Fruit fly (Drosophila melanogaster) whole organism, wandering third instar larva: ENCODE results near the gene ics.

ENCODE experiments used
- Abd-B ChIP-seq: fragments of >200 bp; optimal IDR thresholded peaks from 2 replicates; lab custom pipeline; 2017; ENCODE audit warnings: missing biosample characterization, missing genetic modification characterization
- CG32264 ChIP-seq: fragments of 200-800 bp; sonication (Bioruptor generic); optimal IDR thresholded peaks from 2 replicates; lab custom pipeline; 2016; ENCODE audit warnings: missing biosample characterization, missing genetic modification characterization
- CG9705 ChIP-seq: fragments of 200-800 bp; sonication (Bioruptor generic); optimal IDR thresholded peaks from 2 replicates; lab custom pipeline; 2018; ENCODE audit warnings: missing biosample characterization, mild to moderate bottlenecking, missing genetic modification characterization
- CrebA ChIP-seq: fragments of 200-800 bp; sonication (Bioruptor generic); optimal IDR thresholded peaks from 2 replicates; lab custom pipeline; 2016; ENCODE audit warnings: missing biosample characterization, mild to moderate bottlenecking, missing genetic modification characterization, borderline replicate concordance
- Dfd ChIP-seq: fragments of >200 bp; optimal IDR thresholded peaks from 2 replicates; lab custom pipeline; 2017; ENCODE audit warnings: missing biosample characterization, missing genetic modification characterization
- Dif ChIP-seq: fragments of 200-275, 200-300 bp; sonication (Bioruptor generic); optimal IDR thresholded peaks from 2 replicates; lab custom pipeline; 2018; ENCODE audit warnings: missing biosample characterization, missing genetic modification characterization; ENCODE audit not compliant: partially characterized antibody
- GATAd ChIP-seq: sonication (Bioruptor generic); optimal IDR thresholded peaks from 2 replicates; lab custom pipeline; 2016; ENCODE audit warnings: missing biosample characterization, missing genetic modification characterization
- HLH106 ChIP-seq: fragments of 200-800 bp; optimal IDR thresholded peaks from 3 replicates; lab custom pipeline; 2019; ENCODE audit warnings: missing biosample characterization, mild to moderate bottlenecking, missing genetic modification characterization, moderate library complexity
- Hnf4 ChIP-seq: fragments of 200-800 bp; sonication (Bioruptor generic); optimal IDR thresholded peaks from 2 replicates; lab custom pipeline; 2016; ENCODE audit warnings: missing biosample characterization, mild to moderate bottlenecking, missing genetic modification characterization
- Hr78 ChIP-seq: fragments of >200 bp; optimal IDR thresholded peaks from 2 replicates; lab custom pipeline; 2017; ENCODE audit warnings: missing biosample characterization, missing genetic modification characterization
- Hr83 ChIP-seq: fragments of 200-300 bp; sonication (Bioruptor generic); optimal IDR thresholded peaks from 2 replicates; lab custom pipeline; 2016; ENCODE audit warnings: missing biosample characterization, mild to moderate bottlenecking, missing genetic modification characterization, moderate library complexity; ENCODE audit not compliant: poor library complexity, severe bottlenecking
- Jra ChIP-seq: sonication (Bioruptor generic); optimal IDR thresholded peaks from 2 replicates; lab custom pipeline; 2016; ENCODE audit warnings: missing biosample characterization, missing genetic modification characterization
- Mio ChIP-seq: sonication (Bioruptor generic); optimal IDR thresholded peaks from 2 replicates; lab custom pipeline; 2016; ENCODE audit warnings: missing biosample characterization, missing genetic modification characterization
- Myc ChIP-seq: fragments of >200 bp; optimal IDR thresholded peaks from 2 replicates; lab custom pipeline; 2017
- N ChIP-seq: fragments of >200 bp; optimal IDR thresholded peaks from 2 replicates; lab custom pipeline; 2018; ENCODE audit warnings: missing biosample characterization, missing external identifiers, missing genetic modification characterization
- OdsH ChIP-seq: fragments of 200-800 bp; sonication (Bioruptor generic); optimal IDR thresholded peaks from 2 replicates; lab custom pipeline; 2016; ENCODE audit warnings: missing biosample characterization, mild to moderate bottlenecking, missing genetic modification characterization
- Rel ChIP-seq, 2 experiments: fragments of 200-800 bp; sonication (Bioruptor generic) in 1 of 2; optimal IDR thresholded peaks; 2 replicates in 1 of 2; 3 replicates in 1 of 2; lab custom pipeline; 2016 to 2019; ENCODE audit warnings: mild to moderate bottlenecking in 2 of 2, missing biosample characterization in 2 of 2, missing genetic modification characterization in 2 of 2, moderate library complexity in 1 of 2
- Sp1 ChIP-seq: fragments of 200-800 bp; sonication (Bioruptor generic); optimal IDR thresholded peaks from 3 replicates; lab custom pipeline; 2019; ENCODE audit warnings: missing biosample characterization, mild to moderate bottlenecking, missing genetic modification characterization, moderate library complexity
- Vsx2 ChIP-seq: fragments of 200-300, 225-300 bp; sonication (Bioruptor generic); optimal IDR thresholded peaks from 2 replicates; lab custom pipeline; 2018; ENCODE audit warnings: missing biosample characterization, missing genetic modification characterization; ENCODE audit not compliant: partially characterized antibody
- br ChIP-seq: fragments of 200-800 bp; sonication (Bioruptor generic); optimal IDR thresholded peaks from 2 replicates; lab custom pipeline; 2016; ENCODE audit warnings: missing biosample characterization, missing genetic modification characterization
- brk ChIP-seq: fragments of 200-800 bp; sonication (Bioruptor generic); optimal IDR thresholded peaks from 2 replicates; lab custom pipeline; 2016; ENCODE audit warnings: missing biosample characterization, mild to moderate bottlenecking, missing genetic modification characterization
- dl ChIP-seq, 2 experiments: fragments of 175-275, 200-275 bp in 1 of 2; fragments of 200-275 bp in 1 of 2; sonication (Bioruptor generic); optimal IDR thresholded peaks; lab custom pipeline; 2018; ENCODE audit warnings: mild to moderate bottlenecking in 2 of 2, missing biosample characterization in 2 of 2, missing genetic modification characterization in 2 of 2, moderate library complexity in 2 of 2; ENCODE audit not compliant: partially characterized antibody in 2 of 2, insufficient read depth in 1 of 2
- dmrt93B ChIP-seq: fragments of 200-800 bp; sonication (Bioruptor generic); optimal IDR thresholded peaks from 2 replicates; lab custom pipeline; 2018; ENCODE audit warnings: missing biosample characterization, mild to moderate bottlenecking, missing genetic modification characterization
- dsf ChIP-seq: sonication (Bioruptor generic); optimal IDR thresholded peaks from 2 replicates; lab custom pipeline; 2016; ENCODE audit warnings: missing biosample characterization, missing genetic modification characterization, borderline replicate concordance
- ey ChIP-seq: fragments of 200-800 bp; sonication (Bioruptor generic); optimal IDR thresholded peaks from 2 replicates; lab custom pipeline; 2016; ENCODE audit warnings: missing biosample characterization, missing genetic modification characterization
- foxo ChIP-seq, 2 experiments: fragments of 200-800 bp; sonication (Bioruptor generic); optimal IDR thresholded peaks; 2 replicates in 1 of 2; 3 replicates in 1 of 2; lab custom pipeline; 2016 to 2017; ENCODE audit warnings: missing biosample characterization in 2 of 2, missing genetic modification characterization in 2 of 2
- fru ChIP-seq: fragments of 200-800 bp; sonication (Bioruptor generic); optimal IDR thresholded peaks from 3 replicates; lab custom pipeline; 2016; ENCODE audit warnings: missing biosample characterization, mild to moderate bottlenecking, missing genetic modification characterization
- h ChIP-seq: fragments of 200-800 bp; sonication (Bioruptor generic); optimal IDR thresholded peaks from 3 replicates; lab custom pipeline; 2016; ENCODE audit warnings: missing biosample characterization, mild to moderate bottlenecking, missing genetic modification characterization
- jim ChIP-seq: fragments of 175-275, 200-325 bp; sonication (Bioruptor generic); optimal IDR thresholded peaks from 2 replicates; lab custom pipeline; 2016; ENCODE audit warnings: missing biosample characterization, mild to moderate bottlenecking, missing genetic modification characterization
- lola ChIP-seq: fragments of >200 bp; optimal IDR thresholded peaks from 2 replicates; lab custom pipeline; 2017; ENCODE audit warnings: missing biosample characterization, missing genetic modification characterization
- pan ChIP-seq: fragments of >200 bp; optimal IDR thresholded peaks from 2 replicates; lab custom pipeline; 2017
- psq ChIP-seq: fragments of 200-800 bp; sonication (Bioruptor generic); optimal IDR thresholded peaks from 3 replicates; lab custom pipeline; 2017; ENCODE audit warnings: missing biosample characterization, mild to moderate bottlenecking, missing genetic modification characterization, moderate library complexity
- rgr ChIP-seq: fragments of 200-800 bp; sonication (Bioruptor generic); optimal IDR thresholded peaks from 3 replicates; lab custom pipeline; 2016; ENCODE audit warnings: missing biosample characterization, mild to moderate bottlenecking, missing genetic modification characterization
- sage ChIP-seq: fragments of 200-800 bp; sonication (Bioruptor generic); optimal IDR thresholded peaks from 2 replicates; lab custom pipeline; 2016; ENCODE audit warnings: missing biosample characterization, mild to moderate bottlenecking, missing genetic modification characterization
- sv ChIP-seq: fragments of 200-800 bp; sonication (Bioruptor generic); optimal IDR thresholded peaks from 3 replicates; lab custom pipeline; 2016; ENCODE audit warnings: missing biosample characterization, missing genetic modification characterization
- tai ChIP-seq: sonication (Bioruptor generic); optimal IDR thresholded peaks from 2 replicates; lab custom pipeline; 2016; ENCODE audit warnings: missing biosample characterization, missing genetic modification characterization
- usp ChIP-seq: fragments of >200 bp; optimal IDR thresholded peaks from 2 replicates; lab custom pipeline; 2017; ENCODE audit warnings: missing biosample characterization, missing genetic modification characterization
- woc ChIP-seq: sonication (Bioruptor generic); optimal IDR thresholded peaks from 2 replicates; lab custom pipeline; 2016; ENCODE audit warnings: missing biosample characterization, mild to moderate bottlenecking, missing genetic modification characterization

The ics gene

DNA sequence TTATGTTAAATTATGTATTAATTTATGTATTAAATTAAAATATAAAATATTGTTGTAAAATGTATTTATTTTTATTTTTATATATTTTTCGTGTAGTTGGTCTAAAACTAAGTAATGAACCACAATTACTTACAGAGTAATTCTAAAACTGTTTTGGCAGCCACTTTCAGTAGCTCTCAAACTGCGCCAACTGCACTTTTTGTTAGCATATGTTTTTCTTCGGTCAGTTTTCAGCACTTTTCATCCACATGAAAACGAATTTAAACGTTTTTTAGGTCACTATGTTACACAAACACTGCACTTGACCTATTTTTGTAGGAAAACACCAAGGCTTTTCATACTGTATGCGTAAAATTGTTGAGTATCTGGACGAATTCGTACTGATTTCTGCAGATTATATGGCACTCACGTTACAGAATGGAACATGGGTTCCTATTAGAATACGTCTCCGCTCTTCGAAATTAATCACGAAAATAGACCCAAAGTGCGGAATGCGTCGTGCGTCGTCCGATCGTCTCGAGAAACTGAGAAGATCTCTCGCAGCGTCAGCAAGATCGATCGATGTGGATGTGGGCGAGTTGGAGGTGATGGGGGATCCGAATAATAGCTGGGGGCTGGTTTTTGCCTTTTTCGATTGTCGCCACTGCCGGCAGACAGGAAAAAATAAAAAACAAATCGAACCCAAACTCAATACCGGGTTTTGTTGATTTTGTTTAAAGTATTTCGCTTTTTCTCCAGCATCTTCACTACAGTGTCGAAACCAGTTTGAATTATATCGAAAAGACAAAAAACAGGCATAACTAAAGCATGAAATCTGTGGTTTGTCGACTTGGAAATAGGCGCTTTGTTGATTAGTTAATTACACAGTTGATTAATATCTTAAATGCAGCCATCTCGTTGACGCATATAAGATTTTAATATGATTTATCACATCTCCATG is at the start of gene ics:
ics (minus strand) TSS at position 716 of the 940 bp plus-strand sequence.
- TF ChIP-seq Hr83 (GFP tag; lab: Kevin White, UChicago) (peak; percentile 1), Hnf4 (GFP tag; lab: Kevin White, UChicago) (no peak), jim (GFP tag; lab: Kevin White, UChicago) (peak; percentile 31), Myc (peak; percentile 64), pan (lab: Kevin White, UChicago) (no peak), fru (GFP tag; lab: Kevin White, UChicago) (peak; percentile 39), Hr78 (GFP tag; lab: Kevin White, UChicago) (no peak)

DNA sequence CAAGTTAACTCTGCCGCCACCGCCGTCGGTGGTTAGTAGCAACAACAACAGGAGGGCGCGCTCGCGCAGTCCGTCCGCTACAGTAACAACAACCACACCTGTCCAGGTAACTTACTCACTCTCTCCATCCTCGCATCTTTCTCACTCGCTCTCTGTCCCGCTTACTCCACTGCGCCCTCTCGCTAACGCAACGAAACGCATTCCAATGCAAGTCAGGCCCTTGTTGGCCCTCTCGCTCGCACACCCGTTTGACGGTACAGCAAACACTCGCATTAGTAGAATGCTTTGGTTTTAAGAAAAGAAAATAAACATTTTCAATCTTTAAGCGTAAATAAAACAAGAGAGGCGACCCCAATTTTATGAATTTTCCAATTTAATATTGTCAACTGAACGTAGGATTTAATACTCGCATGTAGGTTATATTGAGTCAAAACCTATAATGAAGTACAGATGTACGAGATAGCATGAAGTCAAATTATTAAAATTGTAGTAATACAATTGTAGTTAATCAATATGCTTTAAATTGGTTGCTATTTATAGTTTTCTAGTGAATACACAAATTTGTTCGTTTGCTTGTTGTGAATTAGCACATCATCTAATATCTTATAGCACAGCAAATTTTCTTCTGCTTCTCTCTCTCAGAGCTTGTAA is 23.7 kb upstream of the ics start:
- TF ChIP-seq Sp1 (GFP tag; lab: Kevin White, UChicago) (peak; percentile 71), fru (GFP tag; lab: Kevin White, UChicago) (peak; percentile 95), GATAd (GFP tag; lab: Kevin White, UChicago) (no peak), h (GFP tag; lab: Kevin White, UChicago) (peak; percentile 54), Abd-B (no peak), CG32264 (GFP tag; lab: Kevin White, UChicago) (no peak), foxo (GFP tag; optimal IDR thresholded peaks at IDR 0.05; lab: Kevin White, UChicago) (peak in 1 of 2 experiments; percentile 71), jim (GFP tag; lab: Kevin White, UChicago) (no peak), Hnf4 (GFP tag; lab: Kevin White, UChicago) (peak; percentile 30), Mio (GFP tag; lab: Kevin White, UChicago) (no peak), Vsx2 (GFP tag; lab: Kevin White, UChicago) (peak; percentile 46), brk (GFP tag; lab: Kevin White, UChicago) (peak; percentile 31), ey (peak; percentile 72), Hr78 (GFP tag; lab: Kevin White, UChicago) (no peak), dl (GFP tag; optimal IDR thresholded peaks at IDR 0.05; lab: Kevin White, UChicago; ENCODE audit: insufficient read depth in 1 of 2, partially characterized antibody in 2 of 2) (peak; percentile 25 to 60), CG9705 (GFP tag; lab: Kevin White, UChicago) (peak; percentile 48), Myc (no peak), HLH106 (tag; lab: Kevin White, UChicago) (peak; percentile 68), dmrt93B (GFP tag; lab: Kevin White, UChicago) (peak; percentile 51), Rel (GFP tag; optimal IDR thresholded peaks at IDR 0.05; lab: Kevin White, UChicago) (no peak), Rel (tag; optimal IDR thresholded peaks at IDR 0.05; lab: Kevin White, UChicago) (no peak), CrebA (GFP tag; lab: Kevin White, UChicago) (no peak), Dfd (GFP tag; lab: Kevin White, UChicago) (no peak), sv (GFP tag; lab: Kevin White, UChicago) (no peak), tai (GFP tag; lab: Kevin White, UChicago) (peak; percentile 63), dsf (GFP tag; lab: Kevin White, UChicago) (no peak), br (GFP tag; lab: Kevin White, UChicago) (peak; percentile 77), woc (GFP tag; lab: Kevin White, UChicago) (peak; percentile 85), Dif (GFP tag; lab: Kevin White, UChicago) (peak; percentile 72), N (GFP tag; lab: Kevin White, UChicago) (no peak), pan (lab: Kevin White, UChicago) (no peak), Jra (GFP tag; lab: Kevin White, UChicago) (peak; percentile 13), rgr (GFP tag; lab: Kevin White, UChicago) (peak; percentile 62), OdsH (peak; percentile 57), usp (GFP tag; lab: Kevin White, UChicago) (no peak), psq (GFP tag; lab: Kevin White, UChicago) (peak; percentile 57), lola (GFP tag; lab: Kevin White, UChicago) (no peak), sage (GFP tag; lab: Kevin White, UChicago) (no peak), Hr83 (GFP tag; lab: Kevin White, UChicago) (no peak)
